Worm (Caenorhabditis elegans) whole organism, mixed stage, embryonic: ENCODE measurements around the gene smg-9.

Experiments
- M03D4.4 ChIP-seq: sonication (generic microtip); optimal IDR thresholded peaks from 2 replicates; lab custom pipeline; 2017; ENCODE audit warnings: mild to moderate bottlenecking, missing genetic modification characterization, missing compliant biosample characterization
- bed-3 ChIP-seq: fragments of 200-800 bp; sonication (Bioruptor generic); optimal IDR thresholded peaks from 3 replicates; lab custom pipeline; 2018; ENCODE audit warnings: mild to moderate bottlenecking, missing genetic modification characterization, moderate library complexity, missing compliant biosample characterization
- blmp-1 ChIP-seq: fragments of 150-350 bp; optimal IDR thresholded peaks from 2 replicates; lab custom pipeline; 2014; ENCODE audit warnings: missing biosample characterization, missing genetic modification characterization
- ceh-39 ChIP-seq: fragments of 150-350 bp; optimal IDR thresholded peaks from 2 replicates; lab custom pipeline; 2014; ENCODE audit warnings: missing biosample characterization, missing genetic modification characterization
- ceh-83 ChIP-seq: fragments of 200-800 bp; sonication (Bioruptor generic); optimal IDR thresholded peaks from 2 replicates; lab custom pipeline; 2018; ENCODE audit warnings: mild to moderate bottlenecking, missing genetic modification characterization, missing compliant biosample characterization
- ces-1 ChIP-seq: fragments of 150-350 bp; optimal IDR thresholded peaks from 2 replicates; lab custom pipeline; 2014; ENCODE audit warnings: missing biosample characterization, missing genetic modification reagents, missing genetic modification characterization
- cnd-1 ChIP-seq: fragments of 200-800 bp; sonication (Bioruptor generic); optimal IDR thresholded peaks from 2 replicates; lab custom pipeline; 2018; ENCODE audit warnings: mild to moderate bottlenecking, missing genetic modification characterization, missing compliant biosample characterization
- drap-1 ChIP-seq: fragments of 200-800 bp; sonication (Bioruptor generic); optimal IDR thresholded peaks from 3 replicates; lab custom pipeline; 2018; ENCODE audit warnings: mild to moderate bottlenecking, missing genetic modification characterization, missing compliant biosample characterization
- elt-1 ChIP-seq: sonication (generic microtip); optimal IDR thresholded peaks from 2 replicates; lab custom pipeline; 2017; ENCODE audit warnings: missing genetic modification characterization, mild to moderate bottlenecking, missing compliant biosample characterization, antibody characterized with exemption, moderate library complexity, borderline replicate concordance; ENCODE audit not compliant: insufficient read depth
- elt-3 ChIP-seq: fragments of 150-350 bp; optimal IDR thresholded peaks from 2 replicates; lab custom pipeline; 2014; ENCODE audit warnings: missing biosample characterization, missing genetic modification characterization
- flh-1 ChIP-seq: fragments of 200-800 bp; sonication (Bioruptor generic); optimal IDR thresholded peaks from 2 replicates; lab custom pipeline; 2018; ENCODE audit warnings: mild to moderate bottlenecking, missing genetic modification characterization, moderate library complexity, missing compliant biosample characterization
- ham-2 ChIP-seq: fragments of 200-800 bp; sonication (Bioruptor generic); optimal IDR thresholded peaks from 2 replicates; lab custom pipeline; 2018; ENCODE audit warnings: mild to moderate bottlenecking, missing genetic modification characterization, missing compliant biosample characterization
- hlh-1 ChIP-seq: fragments of 150-350 bp; optimal IDR thresholded peaks from 2 replicates; lab custom pipeline; 2014; ENCODE audit warnings: missing biosample characterization, missing genetic modification reagents, missing genetic modification characterization
- lin-13 ChIP-seq: fragments of 150-350 bp; optimal IDR thresholded peaks from 2 replicates; lab custom pipeline; 2014; ENCODE audit warnings: missing biosample characterization, missing genetic modification characterization
- lin-32 ChIP-seq: fragments of 200-800 bp; sonication (Bioruptor generic); optimal IDR thresholded peaks from 2 replicates; lab custom pipeline; 2018; ENCODE audit warnings: mild to moderate bottlenecking, missing genetic modification characterization, missing compliant biosample characterization
- lsy-2 ChIP-seq: fragments of 150-350 bp; optimal IDR thresholded peaks from 2 replicates; lab custom pipeline; 2014; ENCODE audit warnings: missing biosample characterization, missing genetic modification characterization
- mab-5 ChIP-seq: fragments of 150-350 bp; optimal IDR thresholded peaks from 2 replicates; lab custom pipeline; 2014; ENCODE audit warnings: missing biosample characterization, missing genetic modification characterization
- mep-1 ChIP-seq: fragments of 150-350 bp; optimal IDR thresholded peaks from 2 replicates; lab custom pipeline; 2017; ENCODE audit warnings: missing biosample characterization, missing genetic modification reagents, missing genetic modification characterization, inconsistent platforms
- mls-2 ChIP-seq: sonication (generic microtip); optimal IDR thresholded peaks from 2 replicates; lab custom pipeline; 2016; ENCODE audit warnings: mild to moderate bottlenecking, missing genetic modification characterization, moderate library complexity, missing compliant biosample characterization
- nhr-2 ChIP-seq: fragments of 150-350 bp; optimal IDR thresholded peaks from 2 replicates; lab custom pipeline; 2014; ENCODE audit warnings: missing biosample characterization, missing genetic modification characterization
- nhr-237 ChIP-seq: fragments of 150-350 bp; optimal IDR thresholded peaks from 2 replicates; lab custom pipeline; 2014; ENCODE audit warnings: missing biosample characterization, missing genetic modification characterization
- nhr-28 ChIP-seq: fragments of 150-350 bp; optimal IDR thresholded peaks from 2 replicates; lab custom pipeline; 2014; ENCODE audit warnings: missing biosample characterization, missing genetic modification characterization
- nhr-76 ChIP-seq: sonication (generic microtip); optimal IDR thresholded peaks from 2 replicates; lab custom pipeline; 2017; ENCODE audit warnings: missing biosample characterization, missing genetic modification characterization
- pha-4 ChIP-seq: fragments of 150-350 bp; optimal IDR thresholded peaks from 2 replicates; lab custom pipeline; 2018; ENCODE audit warnings: missing biosample characterization, missing genetic modification reagents, missing genetic modification characterization
- sem-2 ChIP-seq: fragments of 200-800 bp; sonication (Bioruptor generic); optimal IDR thresholded peaks from 2 replicates; lab custom pipeline; 2018; ENCODE audit warnings: mild to moderate bottlenecking, missing genetic modification characterization, missing compliant biosample characterization
- snpc-4 ChIP-seq: fragments of 150-350 bp; optimal IDR thresholded peaks from 2 replicates; lab custom pipeline; 2014; ENCODE audit warnings: missing biosample characterization, missing genetic modification characterization
- sptf-1 ChIP-seq: sonication (generic microtip); optimal IDR thresholded peaks from 2 replicates; lab custom pipeline; 2017; ENCODE audit warnings: mild to moderate bottlenecking, missing genetic modification characterization, moderate library complexity, missing compliant biosample characterization
- tbx-8 ChIP-seq: fragments of 200-800 bp; sonication (Bioruptor generic); optimal IDR thresholded peaks from 2 replicates; lab custom pipeline; 2018; ENCODE audit warnings: mild to moderate bottlenecking, missing genetic modification characterization, moderate library complexity, missing compliant biosample characterization
- unc-120 ChIP-seq: sonication (generic microtip); optimal IDR thresholded peaks from 2 replicates; lab custom pipeline; 2017; ENCODE audit warnings: missing genetic modification characterization, missing compliant biosample characterization; ENCODE audit not compliant: poor library complexity, severe bottlenecking
- unc-39 ChIP-seq: fragments of 150-350 bp; optimal IDR thresholded peaks from 2 replicates; lab custom pipeline; 2014; ENCODE audit warnings: missing biosample characterization, missing genetic modification characterization
- unc-62 ChIP-seq: fragments of 150-350 bp; optimal IDR thresholded peaks from 2 replicates; lab custom pipeline; 2014; ENCODE audit warnings: missing biosample characterization, missing genetic modification reagents, missing genetic modification characterization
- zip-8 ChIP-seq: fragments of 150-350 bp; optimal IDR thresholded peaks from 2 replicates; lab custom pipeline; 2014; ENCODE audit warnings: missing biosample characterization, missing genetic modification characterization
- ztf-11 ChIP-seq: fragments of 150-350 bp; optimal IDR thresholded peaks from 2 replicates; lab custom pipeline; 2014; ENCODE audit warnings: missing biosample characterization, missing genetic modification characterization

Gene smg-9

DNA sequence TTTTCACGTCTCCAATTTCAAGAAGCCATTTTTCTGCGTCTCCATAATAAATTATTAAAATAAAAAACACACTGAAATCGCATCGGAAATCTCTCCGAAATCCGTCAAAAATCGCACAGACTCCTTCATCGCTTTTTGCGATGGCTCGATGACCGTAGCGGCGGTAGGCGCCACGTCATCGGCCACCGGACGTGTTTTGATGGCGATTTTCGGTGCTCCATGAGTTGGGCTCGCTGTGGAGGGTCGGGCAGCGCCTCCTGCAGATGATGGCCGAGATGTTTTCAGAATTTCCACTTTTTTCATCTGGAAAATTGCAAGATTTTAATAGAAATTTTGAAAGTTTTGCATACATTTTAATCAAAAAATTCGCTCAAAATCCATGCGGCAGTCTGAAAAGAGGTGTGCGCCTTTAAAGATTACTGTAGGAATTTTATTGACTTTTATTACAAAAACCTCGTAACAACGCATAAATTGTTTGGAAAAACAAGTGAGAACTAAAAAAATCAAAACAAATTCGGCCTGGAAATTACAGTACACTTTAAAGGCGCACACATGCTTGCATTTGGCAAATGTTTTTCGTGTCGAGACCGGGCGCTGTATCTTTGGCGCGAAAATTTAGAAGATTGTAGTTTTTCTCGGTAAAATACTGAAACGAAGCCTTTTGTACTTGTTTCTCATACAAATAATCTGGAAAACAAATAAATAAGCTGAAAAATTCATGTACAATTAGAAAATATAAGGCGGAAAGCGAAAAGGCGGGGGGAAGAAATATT is at the start of gene smg-9:
Gene smg-9 (minus strand): TSS at position 663 of the 773 bp plus-strand sequence.
- TF ChIP-seq mls-2 (tag; lab: Kevin White, UChicago): no peak
- no peak for TF ChIP-seq nhr-76 (tag; lab: Kevin White, UChicago)
- no peak for TF ChIP-seq ztf-11
- no peak for TF ChIP-seq bed-3 (GFP tag; lab: Kevin White, UChicago)
- no peak for TF ChIP-seq blmp-1 (tag; lab: Kevin White, UChicago)
- TF ChIP-seq ceh-39 (tag; lab: Kevin White, UChicago): no peak
- TF ChIP-seq pha-4: no peak
- TF ChIP-seq nhr-237: no peak
- no peak for TF ChIP-seq nhr-28 (tag; lab: Kevin White, UChicago)
- TF ChIP-seq drap-1 (GFP tag; lab: Kevin White, UChicago): no peak
- no peak for TF ChIP-seq cnd-1 (tag; lab: Kevin White, UChicago)
- TF ChIP-seq ham-2 (GFP tag; lab: Kevin White, UChicago): no peak
- TF ChIP-seq mep-1 (tag; lab: Kevin White, UChicago): no peak
- TF ChIP-seq unc-39 (tag; lab: Kevin White, UChicago): no peak
- TF ChIP-seq sptf-1 (tag; lab: Kevin White, UChicago): no peak
- no peak for TF ChIP-seq zip-8
- no peak for TF ChIP-seq unc-120 (tag; lab: Kevin White, UChicago)

DNA sequence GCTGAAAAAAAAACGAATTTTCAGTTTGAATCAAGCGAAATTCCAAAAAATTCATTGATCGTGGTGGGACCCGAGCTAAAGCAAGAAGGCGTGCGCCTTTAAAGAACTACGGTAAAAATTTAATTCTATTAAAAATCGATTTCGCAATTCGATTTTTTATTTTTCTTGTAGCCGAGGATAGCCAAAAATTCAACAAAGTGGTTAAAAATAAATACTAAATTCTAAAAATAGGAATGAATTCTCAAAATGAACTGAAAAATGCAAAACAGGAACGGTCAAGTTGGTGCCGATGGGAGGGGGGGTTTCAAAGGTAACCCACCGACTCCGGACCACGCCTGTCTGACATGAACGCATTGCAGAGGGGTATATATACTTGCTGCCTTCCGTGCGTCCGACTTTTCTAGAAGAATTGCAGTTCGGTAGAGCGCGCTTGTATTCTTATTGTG is 48.5 kb upstream of the smg-9 start:
- TF ChIP-seq tbx-8 (GFP tag; lab: Kevin White, UChicago) (peak; percentile 25), ceh-83 (GFP tag; lab: Kevin White, UChicago) (peak; percentile 71), cnd-1 (tag; lab: Kevin White, UChicago) (peak; percentile 28), unc-120 (tag; lab: Kevin White, UChicago) (peak; percentile 27), mep-1 (tag; lab: Kevin White, UChicago) (no peak), snpc-4 (no peak)

DNA sequence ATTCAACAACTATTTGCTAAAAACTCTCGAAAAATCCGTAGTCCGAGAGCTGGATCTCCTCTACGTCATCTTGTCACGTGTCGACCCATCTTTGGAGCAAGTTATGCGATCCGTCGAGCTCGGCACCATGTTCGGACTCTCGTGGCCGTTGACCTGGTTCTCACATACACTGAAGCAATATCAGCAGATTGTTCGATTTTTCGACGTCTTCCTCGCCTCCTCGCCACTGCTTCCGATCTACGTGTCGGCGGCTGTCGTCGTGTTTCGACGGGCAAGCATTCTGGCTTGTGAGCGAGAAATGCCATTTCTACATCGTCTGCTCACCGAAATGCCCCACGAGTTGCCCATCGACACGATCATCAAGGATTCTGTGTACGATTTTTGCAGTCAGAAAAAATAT is 46.7 kb upstream of the smg-9 start:
- TF ChIP-seq ces-1 (no peak), bed-3 (GFP tag; lab: Kevin White, UChicago) (no peak), ceh-39 (tag; lab: Kevin White, UChicago) (no peak), mep-1 (tag; lab: Kevin White, UChicago) (no peak), tbx-8 (GFP tag; lab: Kevin White, UChicago) (no peak), zip-8 (no peak), cnd-1 (tag; lab: Kevin White, UChicago) (no peak), unc-62 (GFP tag; lab: Kevin White, UChicago) (no peak), ztf-11 (no peak), nhr-2 (no peak), mab-5 (tag; lab: Kevin White, UChicago) (no peak), sptf-1 (tag; lab: Kevin White, UChicago) (no peak), lin-32 (no peak), nhr-237 (no peak), M03D4.4 (no peak), nhr-76 (tag; lab: Kevin White, UChicago) (no peak), lsy-2 (tag; lab: Kevin White, UChicago) (no peak), nhr-28 (tag; lab: Kevin White, UChicago) (no peak)

DNA sequence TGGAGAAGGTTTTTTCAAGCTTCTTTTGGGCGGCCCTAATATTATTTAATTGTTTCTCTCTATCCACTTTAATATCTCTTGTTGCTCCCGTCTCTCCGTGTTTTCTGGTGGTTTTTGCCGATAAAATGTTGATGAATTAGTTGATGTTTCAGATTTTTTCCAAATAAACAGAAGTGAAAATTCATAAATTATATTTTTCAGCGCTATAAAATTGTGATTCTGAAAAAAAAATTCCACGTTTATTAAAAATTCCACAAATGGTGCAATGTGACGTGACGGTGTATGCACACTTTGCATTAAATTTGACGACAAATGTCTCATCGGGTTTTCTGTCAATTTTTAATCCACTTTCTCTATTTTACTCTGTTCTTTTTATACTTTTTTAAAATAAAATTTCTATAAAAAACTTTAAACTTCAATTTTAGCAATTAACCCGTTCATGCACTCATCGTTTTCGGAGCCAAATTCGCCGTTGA is 45.4 kb upstream of the smg-9 start, which contains the start of gene tbc-20:
Gene tbc-20 (plus strand): TSS at position 426 of the 476 bp plus-strand sequence.
- TF ChIP-seq elt-1 (tag; lab: Kevin White, UChicago) (no peak), lsy-2 (tag; lab: Kevin White, UChicago) (peak; percentile 29), sptf-1 (tag; lab: Kevin White, UChicago) (peak; percentile 46)

DNA sequence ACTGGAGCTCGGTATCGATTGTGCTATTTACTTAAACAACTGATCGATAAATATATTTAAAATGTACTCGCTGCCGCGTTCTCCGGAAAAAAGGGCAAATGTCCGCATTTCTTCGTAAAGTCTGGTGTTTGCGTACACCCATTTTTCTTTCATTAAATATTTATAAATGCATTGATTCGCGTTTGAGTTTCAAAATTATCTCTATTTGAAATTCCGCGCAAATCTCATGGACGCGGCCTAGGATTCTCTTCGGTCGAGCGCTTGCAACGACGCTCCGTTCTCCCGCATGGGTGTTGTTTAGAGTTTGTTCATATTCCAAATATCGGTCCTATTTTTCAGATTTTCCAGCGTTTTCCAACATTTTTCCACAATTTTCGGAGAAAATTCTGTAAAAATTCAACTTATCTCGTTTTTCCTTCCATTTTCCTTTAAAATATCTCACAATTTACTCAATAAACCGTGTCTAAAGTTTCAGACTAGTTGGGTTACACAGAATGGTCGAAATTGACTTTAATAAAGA is 42.3 kb upstream of the smg-9 start, which contains the start of gene eif-3.B:
Gene eif-3.B (plus strand): TSS at position 470 of the 520 bp plus-strand sequence.
- TF ChIP-seq lin-32 (peak; percentile 8), ces-1 (peak; percentile 97), mab-5 (tag; lab: Kevin White, UChicago) (peak; percentile 64), nhr-28 (tag; lab: Kevin White, UChicago) (no peak), mep-1 (tag; lab: Kevin White, UChicago) (peak; percentile 88), pha-4 (peak; percentile 93), unc-62 (GFP tag; lab: Kevin White, UChicago) (peak; percentile 56), ham-2 (GFP tag; lab: Kevin White, UChicago) (no peak), lin-13 (tag; lab: Kevin White, UChicago) (peak; percentile 72), drap-1 (GFP tag; lab: Kevin White, UChicago) (peak; percentile 63), unc-120 (tag; lab: Kevin White, UChicago) (peak; percentile 40), mls-2 (tag; lab: Kevin White, UChicago) (peak; percentile 18), sem-2 (GFP tag; lab: Kevin White, UChicago) (no peak), ceh-39 (tag; lab: Kevin White, UChicago) (peak; percentile 75), lsy-2 (tag; lab: Kevin White, UChicago) (peak; percentile 85), nhr-237 (peak; percentile 94), sptf-1 (tag; lab: Kevin White, UChicago) (peak; percentile 82), elt-3 (tag; lab: Kevin White, UChicago) (no peak), flh-1 (GFP tag; lab: Kevin White, UChicago) (no peak), hlh-1 (tag; lab: Kevin White, UChicago) (peak; percentile 8)
